Fruit fly (Drosophila melanogaster) whole organism: ENCODE data around the gene CG1105.
A peak's percentile ranks its signal among the peaks of the same experiment; 100 is the strongest.

Experiments
- CG8478 ChIP-seq: fragments of >200 bp; optimal IDR thresholded peaks from 2 replicates; lab custom pipeline; 2018; ENCODE audit warnings: inconsistent platforms
- Dll ChIP-seq: fragments of >200 bp; optimal IDR thresholded peaks from 2 replicates; lab custom pipeline; 2017
- EcR ChIP-seq, 2 experiments: fragments of >200 bp; optimal IDR thresholded peaks; 2 replicates each; lab custom pipeline; 2017; ENCODE audit warnings: missing biosample characterization in 2 of 2, missing genetic modification characterization in 2 of 2, missing genetic modification reagents in 2 of 2
- pan ChIP-seq: fragments of >200 bp; optimal IDR thresholded peaks from 2 replicates; lab custom pipeline; 2017
- psq ChIP-seq: fragments of >200 bp; optimal IDR thresholded peaks from 2 replicates; lab custom pipeline; 2017
- usp ChIP-seq: fragments of >200 bp; optimal IDR thresholded peaks from 2 replicates; lab custom pipeline; 2017; ENCODE audit warnings: missing biosample characterization, missing genetic modification characterization, mixed read lengths

CG1105 gene

dm6 chr3R:7058017-7058416, 8.9 kb downstream of the CG1105 start:
- TF ChIP-seq usp (GFP tag; lab: Kevin White, UChicago) (no peak), CG8478 (lab: Kevin White, UChicago) (no peak)

- TF ChIP-seq Dll (lab: Kevin White, UChicago) = no peak
- TF ChIP-seq usp (GFP tag; lab: Kevin White, UChicago) = no peak
- TF ChIP-seq psq (lab: Kevin White, UChicago) = no peak
- TF ChIP-seq CG8478 (lab: Kevin White, UChicago) = no peak
- no peak for TF ChIP-seq pan (lab: Kevin White, UChicago)
- TF ChIP-seq EcR (GFP tag; optimal IDR thresholded peaks at IDR 0.05; lab: Kevin White, UChicago) = no peak
Measured at dm6 chr3R:7054286-7054685, 12.7 kb downstream of the CG1105 start, which contains the start of gene CG1979. Gene CG1979, plus strand, starts transcription at chr3R:7054586.

dm6 chr3R:7052242-7052641, 14.7 kb downstream of the CG1105 start, which contains the start of gene Sodh1:
Gene Sodh1, plus strand, starts transcription at chr3R:7052335.
- no peak for TF ChIP-seq usp (GFP tag; lab: Kevin White, UChicago)
- no peak for TF ChIP-seq CG8478 (lab: Kevin White, UChicago)
- TF ChIP-seq Dll (lab: Kevin White, UChicago) = no peak
- TF ChIP-seq EcR (GFP tag; optimal IDR thresholded peaks at IDR 0.05; lab: Kevin White, UChicago) = no peak
- TF ChIP-seq psq (lab: Kevin White, UChicago) = no peak
- no peak for TF ChIP-seq pan (lab: Kevin White, UChicago)

- no peak for TF ChIP-seq EcR (GFP tag; optimal IDR thresholded peaks at IDR 0.05; lab: Kevin White, UChicago)
- TF ChIP-seq CG8478 (lab: Kevin White, UChicago) = no peak
- no peak for TF ChIP-seq Dll (lab: Kevin White, UChicago)
- no peak for TF ChIP-seq usp (GFP tag; lab: Kevin White, UChicago)
- TF ChIP-seq pan (lab: Kevin White, UChicago) = no peak
- TF ChIP-seq psq (lab: Kevin White, UChicago) = no peak
Measured at dm6 chr3R:7044016-7044415, 22.9 kb downstream of the CG1105 start.

- no peak for TF ChIP-seq pan (lab: Kevin White, UChicago)
- TF ChIP-seq psq (lab: Kevin White, UChicago) = no peak
- TF ChIP-seq EcR (GFP tag; optimal IDR thresholded peaks at IDR 0.05; lab: Kevin White, UChicago) = no peak
- TF ChIP-seq usp (GFP tag; lab: Kevin White, UChicago) = no peak
- TF ChIP-seq Dll (lab: Kevin White, UChicago) = no peak
- TF ChIP-seq CG8478 (lab: Kevin White, UChicago) = no peak
Measured at dm6 chr3R:7040894-7041293, 26.0 kb downstream of the CG1105 start.

dm6 chr3R:7037250-7037802, 29.6 kb downstream of the CG1105 start:
- TF ChIP-seq Dll (lab: Kevin White, UChicago) (peak; percentile 85), CG8478 (lab: Kevin White, UChicago) (no peak)

- no peak for TF ChIP-seq pan (lab: Kevin White, UChicago)
- no peak for TF ChIP-seq usp (GFP tag; lab: Kevin White, UChicago)
- TF ChIP-seq psq (lab: Kevin White, UChicago) = no peak
- no peak for TF ChIP-seq CG8478 (lab: Kevin White, UChicago)
- TF ChIP-seq EcR (GFP tag; optimal IDR thresholded peaks at IDR 0.05; lab: Kevin White, UChicago) = no peak
- no peak for TF ChIP-seq Dll (lab: Kevin White, UChicago)
Measured at dm6 chr3R:7035703-7036266, 31.2 kb downstream of the CG1105 start.

- TF ChIP-seq usp (GFP tag; lab: Kevin White, UChicago) (no peak), pan (lab: Kevin White, UChicago) (no peak), Dll (lab: Kevin White, UChicago) (no peak), CG8478 (lab: Kevin White, UChicago) (no peak), EcR (GFP tag; optimal IDR thresholded peaks at IDR 0.05; lab: Kevin White, UChicago) (no peak), psq (lab: Kevin White, UChicago) (no peak)
Measured at dm6 chr3R:7034440-7034839, 32.5 kb downstream of the CG1105 start.

- TF ChIP-seq Dll (lab: Kevin White, UChicago) = no peak
Measured at dm6 chr3R:7033707-7034106, 33.2 kb downstream of the CG1105 start.

dm6 chr3R:7031553-7031952, 35.4 kb downstream of the CG1105 start:
- no peak for TF ChIP-seq pan (lab: Kevin White, UChicago)
- TF ChIP-seq Dll (lab: Kevin White, UChicago) = no peak
- no peak for TF ChIP-seq EcR (GFP tag; optimal IDR thresholded peaks at IDR 0.05; lab: Kevin White, UChicago)
- no peak for TF ChIP-seq usp (GFP tag; lab: Kevin White, UChicago)
- TF ChIP-seq CG8478 (lab: Kevin White, UChicago) = no peak
- no peak for TF ChIP-seq psq (lab: Kevin White, UChicago)

dm6 chr3R:7029434-7029833, 37.5 kb downstream of the CG1105 start:
- TF ChIP-seq pan (lab: Kevin White, UChicago) (no peak), usp (GFP tag; lab: Kevin White, UChicago) (no peak), Dll (lab: Kevin White, UChicago) (no peak), CG8478 (lab: Kevin White, UChicago) (no peak)

dm6 chr3R:7028554-7028953, 38.4 kb downstream of the CG1105 start:
- TF ChIP-seq usp (GFP tag; lab: Kevin White, UChicago) = no peak
- TF ChIP-seq psq (lab: Kevin White, UChicago) = no peak
- no peak for TF ChIP-seq pan (lab: Kevin White, UChicago)
